Fruit fly (Drosophila melanogaster) whole organism, embryonic: ENCODE measurements around the gene Atg5.

Experiments
- Ada2b ChIP-seq: fragments of 200-800 bp; sonication (Bioruptor generic); IDR thresholded peaks from 2 replicates; pipeline ENCODE4 v1.3.6; 2022; ENCODE audit warnings: missing biosample characterization, missing genetic modification characterization
- Adf1 ChIP-seq: fragments of 200-800 bp; sonication (Bioruptor generic); IDR thresholded peaks from 2 replicates; pipeline ENCODE4 v1.3.6; 2022; ENCODE audit warnings: missing biosample characterization, missing genetic modification characterization
- Bdp1 ChIP-seq: fragments of 200-800 bp; sonication (Bioruptor generic); optimal IDR thresholded peaks from 3 replicates; lab custom pipeline; 2016; ENCODE audit warnings: missing biosample characterization, missing genetic modification characterization
- CG10209 ChIP-seq: fragments of 200-800 bp; sonication (Bioruptor generic); optimal IDR thresholded peaks from 3 replicates; lab custom pipeline; 2017; ENCODE audit warnings: missing biosample characterization, mild to moderate bottlenecking, missing genetic modification characterization, missing genetic modification reagents
- CG12219 ChIP-seq: fragments of 200-800 bp; sonication (Bioruptor generic); optimal IDR thresholded peaks from 3 replicates; lab custom pipeline; 2018; ENCODE audit warnings: missing biosample characterization, mild to moderate bottlenecking, missing genetic modification characterization
- CG12659 ChIP-seq: fragments of 200-800 bp; sonication (Bioruptor generic); optimal IDR thresholded peaks from 3 replicates; lab custom pipeline; 2017; ENCODE audit warnings: mild to moderate bottlenecking, missing biosample characterization, missing genetic modification reagents, missing genetic modification characterization
- CG13624 ChIP-seq: fragments of 200-800 bp; sonication (Bioruptor generic); optimal IDR thresholded peaks from 2 replicates; lab custom pipeline; 2016; ENCODE audit warnings: missing biosample characterization, missing genetic modification characterization
- CG14710 ChIP-seq: fragments of 200-800 bp; sonication (Bioruptor generic); optimal IDR thresholded peaks from 3 replicates; lab custom pipeline; 2019; ENCODE audit warnings: missing biosample characterization, mild to moderate bottlenecking, missing genetic modification characterization, moderate library complexity
- CG15073 ChIP-seq: fragments of 200-800 bp; sonication (Bioruptor generic); optimal IDR thresholded peaks from 2 replicates; lab custom pipeline; 2016; ENCODE audit warnings: missing biosample characterization, missing genetic modification characterization
- CG1832 ChIP-seq: fragments of 200-800 bp; sonication (Bioruptor generic); optimal IDR thresholded peaks from 2 replicates; lab custom pipeline; 2017; ENCODE audit warnings: missing biosample characterization, mild to moderate bottlenecking, missing genetic modification characterization, inconsistent platforms
- CG2678 ChIP-seq: fragments of 200-800 bp; sonication (Bioruptor generic); optimal IDR thresholded peaks from 3 replicates; lab custom pipeline; 2019; ENCODE audit warnings: missing biosample characterization, mild to moderate bottlenecking, missing genetic modification characterization, moderate library complexity
- CG2875 ChIP-seq: fragments of 200-800 bp; sonication (Bioruptor generic); optimal IDR thresholded peaks from 2 replicates; lab custom pipeline; 2017; ENCODE audit warnings: missing biosample characterization, mild to moderate bottlenecking, missing genetic modification characterization, missing genetic modification reagents
- CG3065 ChIP-seq: fragments of 200-800 bp; sonication (Bioruptor generic); optimal IDR thresholded peaks from 2 replicates; lab custom pipeline; 2016; ENCODE audit warnings: missing biosample characterization, missing genetic modification characterization
- CG3847 ChIP-seq: fragments of 200-800 bp; sonication (Bioruptor generic); IDR thresholded peaks from 2 replicates; pipeline ENCODE4 v1.3.6; 2022; ENCODE audit warnings: missing biosample characterization, missing genetic modification characterization
- CG3995 ChIP-seq: fragments of 200-800 bp; sonication (Bioruptor generic); optimal IDR thresholded peaks from 3 replicates; lab custom pipeline; 2016; ENCODE audit warnings: missing biosample characterization, missing genetic modification characterization
- CG4707 ChIP-seq: fragments of 200-800 bp; sonication (Bioruptor generic); optimal IDR thresholded peaks from 2 replicates; lab custom pipeline; 2018; ENCODE audit warnings: missing biosample characterization, mild to moderate bottlenecking, missing genetic modification characterization, moderate library complexity
- CG6175 ChIP-seq: fragments of 200-800 bp; sonication (Bioruptor generic); IDR thresholded peaks from 3 replicates; pipeline ENCODE4 v1.3.6; 2022; ENCODE audit warnings: missing biosample characterization, missing genetic modification characterization
- CG6254 ChIP-seq: fragments of 200-800 bp; sonication (Bioruptor generic); optimal IDR thresholded peaks from 3 replicates; lab custom pipeline; 2017; ENCODE audit warnings: mild to moderate bottlenecking, missing biosample characterization, missing genetic modification reagents, missing genetic modification characterization
- CG7987 ChIP-seq: fragments of 200-800 bp; sonication (Bioruptor generic); optimal IDR thresholded peaks from 2 replicates; lab custom pipeline; 2018; ENCODE audit warnings: missing biosample characterization, mild to moderate bottlenecking, missing genetic modification characterization, moderate library complexity
- CG8924 ChIP-seq: fragments of 200-800 bp; optimal IDR thresholded peaks from 3 replicates; lab custom pipeline; 2019; ENCODE audit warnings: missing biosample characterization, mild to moderate bottlenecking, missing genetic modification characterization, moderate library complexity
- Chrac-16 ChIP-seq: fragments of 200-800 bp; sonication (Bioruptor generic); optimal IDR thresholded peaks from 3 replicates; lab custom pipeline; 2016; ENCODE audit warnings: missing biosample characterization, missing genetic modification characterization
- CoRest ChIP-seq: fragments of 200-800 bp; sonication (Bioruptor generic); optimal IDR thresholded peaks from 3 replicates; lab custom pipeline; 2018; ENCODE audit warnings: missing biosample characterization, mild to moderate bottlenecking, missing genetic modification characterization, moderate library complexity
- CrebB ChIP-seq: fragments of 200-800 bp; sonication (Bioruptor generic); optimal IDR thresholded peaks from 3 replicates; lab custom pipeline; 2018; ENCODE audit warnings: missing biosample characterization, mild to moderate bottlenecking, missing genetic modification characterization
- GATAe ChIP-seq: fragments of 200-800 bp; sonication (Bioruptor generic); conservative IDR thresholded peaks from 2 replicates; pipeline ENCODE4 v1.3.6; 2022; ENCODE audit warnings: missing biosample characterization, missing genetic modification characterization
- Jarid2 ChIP-seq: fragments of 200-800 bp; sonication (Bioruptor generic); optimal IDR thresholded peaks from 3 replicates; lab custom pipeline; 2017; ENCODE audit warnings: mild to moderate bottlenecking, missing biosample characterization, missing genetic modification reagents, missing genetic modification characterization
- Max ChIP-seq: fragments of 200-800 bp; sonication (Bioruptor generic); optimal IDR thresholded peaks from 2 replicates; lab custom pipeline; 2016; ENCODE audit warnings: missing biosample characterization, mild to moderate bottlenecking, missing genetic modification characterization
- Meics ChIP-seq: fragments of 200-800 bp; sonication (Bioruptor generic); optimal IDR thresholded peaks from 2 replicates; lab custom pipeline; 2017; ENCODE audit warnings: missing biosample characterization, mild to moderate bottlenecking, missing genetic modification characterization
- NFAT ChIP-seq: fragments of 200-800 bp; sonication (Bioruptor generic); IDR thresholded peaks from 2 replicates; pipeline ENCODE4 v1.3.6; 2022; ENCODE audit warnings: missing biosample characterization, missing genetic modification characterization
- Nf-YA ChIP-seq: fragments of 200-800 bp; sonication (Bioruptor generic); IDR thresholded peaks from 2 replicates; pipeline ENCODE4 v1.3.6; 2022; ENCODE audit warnings: missing biosample characterization, missing genetic modification characterization
- Oaz ChIP-seq: fragments of 200-800 bp; sonication (Bioruptor generic); IDR thresholded peaks from 2 replicates; pipeline ENCODE4 v1.3.6; 2022; ENCODE audit warnings: missing biosample characterization, missing genetic modification characterization
- Ptx1 ChIP-seq: fragments of 200-800 bp; sonication (Bioruptor generic); IDR thresholded peaks from 2 replicates; pipeline ENCODE4 v1.3.6; 2022; ENCODE audit warnings: missing biosample characterization, missing genetic modification characterization
- Rfx ChIP-seq: fragments of 200-800 bp; sonication (Bioruptor generic); IDR thresholded peaks from 2 replicates; pipeline ENCODE4 v1.3.6; 2022; ENCODE audit warnings: missing biosample characterization, missing genetic modification characterization
- Stat92E ChIP-seq, 3 experiments: fragments of >200 bp in 2 of 3; fragments of 200-800 bp in 1 of 3; sonication (Bioruptor generic) in 1 of 3; optimal IDR thresholded peaks; 2 replicates each; lab custom pipeline; 2017 to 2019; ENCODE audit warnings: missing biosample characterization in 3 of 3, missing genetic modification characterization in 3 of 3, mild to moderate bottlenecking in 1 of 3, moderate library complexity in 1 of 3
- Xrp1 ChIP-seq: fragments of 200-800 bp; sonication (Bioruptor generic); IDR thresholded peaks from 2 replicates; pipeline ENCODE4 v1.3.6; 2022; ENCODE audit warnings: missing biosample characterization, missing genetic modification characterization
- ap ChIP-seq: fragments of 200-800 bp; sonication (Bioruptor generic); IDR thresholded peaks from 2 replicates; pipeline ENCODE4 v1.3.6; 2022; ENCODE audit warnings: missing biosample characterization, missing genetic modification characterization
- ara ChIP-seq: fragments of 200-800 bp; sonication (Bioruptor generic); IDR thresholded peaks from 2 replicates; pipeline ENCODE4 v1.3.6; 2022; ENCODE audit warnings: missing biosample characterization, missing genetic modification characterization
- bsh ChIP-seq, 2 experiments: fragments of 200-800 bp; sonication (Bioruptor generic); optimal IDR thresholded peaks; 2 replicates each; lab custom pipeline; 2017 to 2018; ENCODE audit warnings: mild to moderate bottlenecking in 2 of 2, missing biosample characterization in 2 of 2, missing genetic modification characterization in 2 of 2, moderate library complexity in 1 of 2
- btn ChIP-seq: fragments of 200-800 bp; sonication (Bioruptor generic); optimal IDR thresholded peaks from 2 replicates; lab custom pipeline; 2016; ENCODE audit warnings: missing biosample characterization, missing genetic modification characterization
- caup ChIP-seq: fragments of 200-800 bp; sonication (Bioruptor generic); optimal IDR thresholded peaks from 3 replicates; lab custom pipeline; 2017; ENCODE audit warnings: missing biosample characterization, mild to moderate bottlenecking, missing genetic modification characterization, moderate library complexity; ENCODE audit not compliant: severe bottlenecking
- ewg ChIP-seq: fragments of 200-800 bp; sonication (Bioruptor generic); optimal IDR thresholded peaks from 3 replicates; lab custom pipeline; 2017; ENCODE audit warnings: mild to moderate bottlenecking, missing biosample characterization, missing genetic modification reagents, missing genetic modification characterization
- ftz-f1 ChIP-seq: fragments of 200-800 bp; sonication (Bioruptor generic); optimal IDR thresholded peaks from 2 replicates; lab custom pipeline; 2016; ENCODE audit warnings: missing biosample characterization, missing genetic modification characterization
- grn ChIP-seq: fragments of 200-800 bp; sonication (Bioruptor generic); optimal IDR thresholded peaks from 3 replicates; lab custom pipeline; 2017; ENCODE audit warnings: missing biosample characterization, missing genetic modification characterization
- jing ChIP-seq: fragments of 200-800 bp; sonication (Bioruptor generic); optimal IDR thresholded peaks from 2 replicates; lab custom pipeline; 2018; ENCODE audit warnings: missing biosample characterization, mild to moderate bottlenecking, missing genetic modification characterization
- otp ChIP-seq: fragments of 200-800 bp; sonication (Bioruptor generic); IDR thresholded peaks from 3 replicates; pipeline ENCODE4, ENCODE4 v1.3.6; 2022; ENCODE audit warnings: missing biosample characterization, missing genetic modification characterization
- pnt ChIP-seq: fragments of 200-800 bp; sonication (Bioruptor generic); optimal IDR thresholded peaks from 3 replicates; lab custom pipeline; 2016; ENCODE audit warnings: missing biosample characterization, missing genetic modification characterization
- prd ChIP-seq, 3 experiments: fragments of >200 bp in 2 of 3; fragments of 200-800 bp in 1 of 3; sonication (Bioruptor generic) in 1 of 3; optimal IDR thresholded peaks in 2 of 3; IDR thresholded peaks in 1 of 3; 2 replicates in 2 of 3; 3 replicates in 1 of 3; pipeline versions ENCODE4 v1.3.6 to Lab custom; 2017 to 2022; ENCODE audit warnings: missing biosample characterization in 1 of 3, missing genetic modification characterization in 1 of 3
- scrt ChIP-seq: fragments of 200-800 bp; sonication (Bioruptor generic); optimal IDR thresholded peaks from 2 replicates; lab custom pipeline; 2018; ENCODE audit warnings: missing biosample characterization, mild to moderate bottlenecking, missing genetic modification characterization, moderate library complexity
- sob ChIP-seq: fragments of 200-800 bp; sonication (Bioruptor generic); IDR thresholded peaks from 2 replicates; pipeline ENCODE4 v1.3.6; 2022; ENCODE audit warnings: missing biosample characterization, missing genetic modification characterization
- tap ChIP-seq: fragments of 200-800 bp; optimal IDR thresholded peaks from 3 replicates; lab custom pipeline; 2019; ENCODE audit warnings: missing biosample characterization, mild to moderate bottlenecking, missing genetic modification characterization, moderate library complexity
- unc-4 ChIP-seq: fragments of 200-800 bp; sonication (Bioruptor generic); IDR thresholded peaks from 2 replicates; pipeline ENCODE4 v1.3.6; 2022; ENCODE audit warnings: missing biosample characterization, missing genetic modification characterization; ENCODE audit not compliant: partially characterized antibody

Atg5 gene

dm6 chrX:7338538-7338937 lies 15.0 kb upstream of the Atg5 start (continued):
- peak; percentile 57 for TF ChIP-seq Meics (GFP tag; lab: Kevin White, UChicago)
- peak; percentile 74 for TF ChIP-seq caup (GFP tag; lab: Kevin White, UChicago)
- TF ChIP-seq CG2678 (tag; lab: Kevin White, UChicago), result peak; percentile 83
- TF ChIP-seq CG12659 (GFP tag; lab: Kevin White, UChicago), result peak; percentile 69
- no peak for TF ChIP-seq CG15073 (GFP tag; lab: Kevin White, UChicago)
- TF ChIP-seq ewg (GFP tag; lab: Kevin White, UChicago), result peak; percentile 57
- TF ChIP-seq Nf-YA, result no peak
- no peak for TF ChIP-seq CG6175 (GFP tag; lab: Robert Waterston, UW)
- 0 out of 2 replicates have a peak, but pooled peaks have one; percentile 14 for TF ChIP-seq Oaz (GFP tag; lab: Robert Waterston, UW)
- peak; percentile 17 for TF ChIP-seq Max (GFP tag; lab: Kevin White, UChicago)
- TF ChIP-seq pnt (GFP tag; lab: Kevin White, UChicago), result peak; percentile 27
- TF ChIP-seq btn (GFP tag; lab: Kevin White, UChicago), result no peak
- peak; percentile 33 for TF ChIP-seq CG6254 (GFP tag; lab: Kevin White, UChicago)
- TF ChIP-seq ara (GFP tag; lab: Robert Waterston, UW), result no peak
- no peak for TF ChIP-seq ap (GFP tag; lab: Robert Waterston, UW)
- peak; percentile 60 for TF ChIP-seq CG4707 (GFP tag; lab: Kevin White, UChicago)
- peak; percentile 31 for TF ChIP-seq CrebB (tag; lab: Kevin White, UChicago)
- TF ChIP-seq Xrp1 (GFP tag; lab: Robert Waterston, UW), result peak; percentile 55; the same call in 1 of the 2 replicates
- TF ChIP-seq Ada2b (GFP tag; lab: Robert Waterston, UW), result peak; percentile 45; the same call in 1 of the 2 replicates
- TF ChIP-seq bsh (GFP tag; optimal IDR thresholded peaks at IDR 0.05; lab: Kevin White, UChicago), result peak in 1 of 2 experiments; percentile 70
- TF ChIP-seq CG3995 (GFP tag; lab: Kevin White, UChicago), result no peak
- TF ChIP-seq Chrac-16 (GFP tag; lab: Kevin White, UChicago), result peak; percentile 27
- peak; percentile 63 for TF ChIP-seq CG2875 (GFP tag; lab: Kevin White, UChicago)
- no peak for TF ChIP-seq CG1832 (GFP tag; lab: Kevin White, UChicago)
- TF ChIP-seq CG8924 (tag; lab: Kevin White, UChicago), result peak; percentile 60
- no peak for TF ChIP-seq GATAe (GFP tag; lab: Robert Waterston, UW)
- peak; percentile 48 for TF ChIP-seq Ptx1 (GFP tag; lab: Robert Waterston, UW)
- peak; percentile 47 for TF ChIP-seq grn
- TF ChIP-seq Rfx (GFP tag; lab: Robert Waterston, UW), result peak; percentile 65
- TF ChIP-seq CoRest (tag; lab: Kevin White, UChicago), result peak; percentile 70
- no peak for TF ChIP-seq ftz-f1 (GFP tag; lab: Kevin White, UChicago)
- TF ChIP-seq CG14710 (tag; lab: Kevin White, UChicago), result peak; percentile 60
- no peak for TF ChIP-seq NFAT (GFP tag; lab: Robert Waterston, UW)
- peak; percentile 37 for TF ChIP-seq jing (GFP tag; lab: Kevin White, UChicago)
- TF ChIP-seq CG12219, result peak; percentile 59
- TF ChIP-seq Adf1 (GFP tag; lab: Robert Waterston, UW), result no peak
- TF ChIP-seq otp (GFP tag; lab: Robert Waterston, UW), result no peak
- peak; percentile 36 for TF ChIP-seq CG7987 (GFP tag; lab: Kevin White, UChicago)
- TF ChIP-seq scrt, result peak; percentile 60
- TF ChIP-seq tap (tag; lab: Kevin White, UChicago), result peak; percentile 54
- peak; percentile 25 for TF ChIP-seq Bdp1 (GFP tag; lab: Kevin White, UChicago)
- TF ChIP-seq CG10209 (GFP tag; lab: Kevin White, UChicago), result peak; percentile 61
- peak; percentile 39 for TF ChIP-seq Jarid2
- no peak for TF ChIP-seq Stat92E (GFP tag; optimal IDR thresholded peaks at IDR 0.05; lab: Kevin White, UChicago)
- TF ChIP-seq CG13624 (GFP tag; lab: Kevin White, UChicago), result peak; percentile 61
- no peak for TF ChIP-seq prd (optimal IDR thresholded peaks at IDR 0.05; lab: Kevin White, UChicago)
- TF ChIP-seq prd (GFP tag; IDR thresholded peaks at IDR 0.05; lab: Robert Waterston, UW), result peak; percentile 49; the same call in 2 of the 3 replicates
- no peak for TF ChIP-seq unc-4 (GFP tag; lab: Robert Waterston, UW)
- TF ChIP-seq CG3065 (GFP tag; lab: Kevin White, UChicago), result no peak
- TF ChIP-seq sob, result peak; percentile 54
- peak; percentile 38; the same call in 1 of the 2 replicates for TF ChIP-seq CG3847
